Worm (Caenorhabditis elegans) whole organism, mixed stage, embryonic: ENCODE data around the gene nduv-2.
A peak's percentile ranks its signal among the peaks of the same experiment; 100 is the strongest.

Experiments
- M03D4.4 ChIP-seq: sonication (generic microtip); optimal IDR thresholded peaks from 2 replicates; lab custom pipeline; 2017; ENCODE audit warnings: mild to moderate bottlenecking, missing genetic modification characterization, missing compliant biosample characterization
- blmp-1 ChIP-seq: fragments of 150-350 bp; optimal IDR thresholded peaks from 2 replicates; lab custom pipeline; 2014; ENCODE audit warnings: missing biosample characterization, missing genetic modification characterization
- ceh-43 ChIP-seq: fragments of 200-800 bp; sonication (Bioruptor generic); optimal IDR thresholded peaks from 2 replicates; lab custom pipeline; 2018; ENCODE audit warnings: mild to moderate bottlenecking, missing genetic modification characterization, moderate library complexity, missing compliant biosample characterization
- ceh-83 ChIP-seq: fragments of 200-800 bp; sonication (Bioruptor generic); optimal IDR thresholded peaks from 2 replicates; lab custom pipeline; 2018; ENCODE audit warnings: mild to moderate bottlenecking, missing genetic modification characterization, missing compliant biosample characterization
- ces-1 ChIP-seq: fragments of 150-350 bp; optimal IDR thresholded peaks from 2 replicates; lab custom pipeline; 2014; ENCODE audit warnings: missing biosample characterization, missing genetic modification reagents, missing genetic modification characterization
- cnd-1 ChIP-seq: fragments of 200-800 bp; sonication (Bioruptor generic); optimal IDR thresholded peaks from 2 replicates; lab custom pipeline; 2018; ENCODE audit warnings: mild to moderate bottlenecking, missing genetic modification characterization, missing compliant biosample characterization
- drap-1 ChIP-seq: fragments of 200-800 bp; sonication (Bioruptor generic); optimal IDR thresholded peaks from 3 replicates; lab custom pipeline; 2018; ENCODE audit warnings: mild to moderate bottlenecking, missing genetic modification characterization, missing compliant biosample characterization
- elt-1 ChIP-seq: sonication (generic microtip); optimal IDR thresholded peaks from 2 replicates; lab custom pipeline; 2017; ENCODE audit warnings: missing genetic modification characterization, mild to moderate bottlenecking, missing compliant biosample characterization, antibody characterized with exemption, moderate library complexity, borderline replicate concordance; ENCODE audit not compliant: insufficient read depth
- ham-2 ChIP-seq: fragments of 200-800 bp; sonication (Bioruptor generic); optimal IDR thresholded peaks from 2 replicates; lab custom pipeline; 2018; ENCODE audit warnings: mild to moderate bottlenecking, missing genetic modification characterization, missing compliant biosample characterization
- hlh-1 ChIP-seq: fragments of 150-350 bp; optimal IDR thresholded peaks from 2 replicates; lab custom pipeline; 2014; ENCODE audit warnings: missing biosample characterization, missing genetic modification reagents, missing genetic modification characterization
- lin-13 ChIP-seq: fragments of 150-350 bp; optimal IDR thresholded peaks from 2 replicates; lab custom pipeline; 2014; ENCODE audit warnings: missing biosample characterization, missing genetic modification characterization
- mab-5 ChIP-seq: fragments of 150-350 bp; optimal IDR thresholded peaks from 2 replicates; lab custom pipeline; 2014; ENCODE audit warnings: missing biosample characterization, missing genetic modification characterization
- mep-1 ChIP-seq: fragments of 150-350 bp; optimal IDR thresholded peaks from 2 replicates; lab custom pipeline; 2017; ENCODE audit warnings: missing biosample characterization, missing genetic modification reagents, missing genetic modification characterization, inconsistent platforms
- mls-2 ChIP-seq: sonication (generic microtip); optimal IDR thresholded peaks from 2 replicates; lab custom pipeline; 2016; ENCODE audit warnings: mild to moderate bottlenecking, missing genetic modification characterization, moderate library complexity, missing compliant biosample characterization
- nhr-237 ChIP-seq: fragments of 150-350 bp; optimal IDR thresholded peaks from 2 replicates; lab custom pipeline; 2014; ENCODE audit warnings: missing biosample characterization, missing genetic modification characterization
- sem-2 ChIP-seq: fragments of 200-800 bp; sonication (Bioruptor generic); optimal IDR thresholded peaks from 2 replicates; lab custom pipeline; 2018; ENCODE audit warnings: mild to moderate bottlenecking, missing genetic modification characterization, missing compliant biosample characterization
- snpc-4 ChIP-seq: fragments of 150-350 bp; optimal IDR thresholded peaks from 2 replicates; lab custom pipeline; 2014; ENCODE audit warnings: missing biosample characterization, missing genetic modification characterization
- sptf-1 ChIP-seq: sonication (generic microtip); optimal IDR thresholded peaks from 2 replicates; lab custom pipeline; 2017; ENCODE audit warnings: mild to moderate bottlenecking, missing genetic modification characterization, moderate library complexity, missing compliant biosample characterization
- tbx-8 ChIP-seq: fragments of 200-800 bp; sonication (Bioruptor generic); optimal IDR thresholded peaks from 2 replicates; lab custom pipeline; 2018; ENCODE audit warnings: mild to moderate bottlenecking, missing genetic modification characterization, moderate library complexity, missing compliant biosample characterization
- unc-120 ChIP-seq: sonication (generic microtip); optimal IDR thresholded peaks from 2 replicates; lab custom pipeline; 2017; ENCODE audit warnings: missing genetic modification characterization, missing compliant biosample characterization; ENCODE audit not compliant: poor library complexity, severe bottlenecking
- unc-39 ChIP-seq: fragments of 150-350 bp; optimal IDR thresholded peaks from 2 replicates; lab custom pipeline; 2014; ENCODE audit warnings: missing biosample characterization, missing genetic modification characterization
- unc-62 ChIP-seq: fragments of 150-350 bp; optimal IDR thresholded peaks from 2 replicates; lab custom pipeline; 2014; ENCODE audit warnings: missing biosample characterization, missing genetic modification reagents, missing genetic modification characterization
- zip-8 ChIP-seq: fragments of 150-350 bp; optimal IDR thresholded peaks from 2 replicates; lab custom pipeline; 2014; ENCODE audit warnings: missing biosample characterization, missing genetic modification characterization
- ztf-11 ChIP-seq: fragments of 150-350 bp; optimal IDR thresholded peaks from 2 replicates; lab custom pipeline; 2014; ENCODE audit warnings: missing biosample characterization, missing genetic modification characterization

The nduv-2 gene

ce11 chrV:13664340-13664916 is 39.1 kb upstream of the nduv-2 start:
- TF ChIP-seq hlh-1 (tag; lab: Kevin White, UChicago) = no peak
- no peak for TF ChIP-seq nhr-237 (tag; lab: Kevin White, UChicago)
- TF ChIP-seq cnd-1 (tag; lab: Kevin White, UChicago) = no peak
- peak; percentile 30 for TF ChIP-seq mep-1

- TF ChIP-seq mab-5 (tag; lab: Kevin White, UChicago) (no peak), ces-1 (GFP tag; lab: Kevin White, UChicago) (no peak), ztf-11 (tag; lab: Kevin White, UChicago) (no peak), mep-1 (peak; percentile 4), sptf-1 (tag; lab: Kevin White, UChicago) (no peak)
Observed at ce11 chrV:13660660-13661325, 35.4 kb upstream of the nduv-2 start, which contains the start of gene letm-1. Gene letm-1 (plus strand): TSS chrV:13661257.

- TF ChIP-seq ceh-43 (GFP tag; lab: Kevin White, UChicago) = no peak
- TF ChIP-seq elt-1 (tag; lab: Kevin White, UChicago) = no peak
- no peak for TF ChIP-seq drap-1 (GFP tag; lab: Kevin White, UChicago)
- no peak for TF ChIP-seq ces-1 (GFP tag; lab: Kevin White, UChicago)
- no peak for TF ChIP-seq M03D4.4
- TF ChIP-seq lin-13 = no peak
- no peak for TF ChIP-seq snpc-4 (tag; lab: Kevin White, UChicago)
- no peak for TF ChIP-seq unc-120
- no peak for TF ChIP-seq tbx-8 (GFP tag; lab: Kevin White, UChicago)
- no peak for TF ChIP-seq sptf-1 (tag; lab: Kevin White, UChicago)
- TF ChIP-seq unc-62 (GFP tag; lab: Kevin White, UChicago) = no peak
Observed at ce11 chrV:13660115-13660514, 34.7 kb upstream of the nduv-2 start.

- TF ChIP-seq snpc-4 (tag; lab: Kevin White, UChicago) = no peak
Observed at ce11 chrV:13659219-13659618, 33.9 kb upstream of the nduv-2 start.

- no peak for TF ChIP-seq M03D4.4
- TF ChIP-seq ham-2 (GFP tag; lab: Kevin White, UChicago) = no peak
- no peak for TF ChIP-seq ceh-43 (GFP tag; lab: Kevin White, UChicago)
Observed at ce11 chrV:13658577-13658976, 33.2 kb upstream of the nduv-2 start.

ce11 chrV:13657841-13658338 is 32.5 kb upstream of the nduv-2 start:
- TF ChIP-seq unc-62 (GFP tag; lab: Kevin White, UChicago) (peak; percentile 44), sem-2 (GFP tag; lab: Kevin White, UChicago) (no peak), mls-2 (tag; lab: Kevin White, UChicago) (no peak), hlh-1 (tag; lab: Kevin White, UChicago) (peak; percentile 72)

- no peak for TF ChIP-seq hlh-1 (tag; lab: Kevin White, UChicago)
Observed at ce11 chrV:13657291-13657690, 31.9 kb upstream of the nduv-2 start.

- TF ChIP-seq mab-5 (tag; lab: Kevin White, UChicago) (no peak), sptf-1 (tag; lab: Kevin White, UChicago) (no peak), nhr-237 (tag; lab: Kevin White, UChicago) (no peak), ham-2 (GFP tag; lab: Kevin White, UChicago) (peak; percentile 76), ceh-83 (GFP tag; lab: Kevin White, UChicago) (no peak), mls-2 (tag; lab: Kevin White, UChicago) (no peak), ceh-43 (GFP tag; lab: Kevin White, UChicago) (no peak), unc-120 (no peak), zip-8 (tag; lab: Kevin White, UChicago) (no peak), mep-1 (no peak), M03D4.4 (no peak), blmp-1 (tag; lab: Kevin White, UChicago) (no peak), snpc-4 (tag; lab: Kevin White, UChicago) (no peak), unc-62 (GFP tag; lab: Kevin White, UChicago) (peak; percentile 84), unc-39 (no peak), cnd-1 (tag; lab: Kevin White, UChicago) (no peak)
Observed at ce11 chrV:13656346-13657254, 31.2 kb upstream of the nduv-2 start.
